Worm (Caenorhabditis elegans) whole organism, late embryonic: ENCODE results near the gene ZK185.4.

ENCODE experiments used
- C08G9.2 ChIP-seq: sonication (generic microtip); optimal IDR thresholded peaks from 2 replicates; lab custom pipeline; 2016; ENCODE audit warnings: mild to moderate bottlenecking, missing genetic modification characterization, moderate library complexity, missing compliant biosample characterization
- K09A11.1 ChIP-seq: sonication (generic microtip); optimal IDR thresholded peaks from 2 replicates; lab custom pipeline; 2017; ENCODE audit warnings: antibody characterized with exemption, mild to moderate bottlenecking, missing genetic modification characterization, missing compliant biosample characterization; ENCODE audit not compliant: insufficient read depth
- T23F11.4 ChIP-seq: fragments of 200-800 bp; sonication (Bioruptor generic); optimal IDR thresholded peaks from 2 replicates; lab custom pipeline; 2018; ENCODE audit warnings: mild to moderate bottlenecking, missing genetic modification characterization, missing compliant biosample characterization
- ahr-1 ChIP-seq: sonication (generic microtip); optimal IDR thresholded peaks from 2 replicates; lab custom pipeline; 2016; ENCODE audit warnings: missing genetic modification characterization, missing compliant biosample characterization
- ama-1 ChIP-seq: fragments of 150-350 bp; optimal IDR thresholded peaks from 2 replicates; lab custom pipeline; 2014
- ceh-18 ChIP-seq: sonication (generic microtip); optimal IDR thresholded peaks from 2 replicates; lab custom pipeline; 2016; ENCODE audit warnings: missing genetic modification characterization, missing compliant biosample characterization
- ceh-19 ChIP-seq: fragments of 200-800 bp; sonication (Bioruptor generic); optimal IDR thresholded peaks from 2 replicates; lab custom pipeline; 2018; ENCODE audit warnings: mild to moderate bottlenecking, missing genetic modification characterization, missing compliant biosample characterization
- ceh-2 ChIP-seq: sonication (generic microtip); optimal IDR thresholded peaks from 2 replicates; lab custom pipeline; 2016; ENCODE audit warnings: missing genotype, missing genetic modification characterization, missing compliant biosample characterization
- ceh-30 ChIP-seq: fragments of 150-350 bp; optimal IDR thresholded peaks from 2 replicates; lab custom pipeline; 2014; ENCODE audit warnings: missing biosample characterization, missing genetic modification characterization
- ceh-31 ChIP-seq: sonication (generic microtip); optimal IDR thresholded peaks from 2 replicates; lab custom pipeline; 2016; ENCODE audit warnings: missing genetic modification characterization, missing compliant biosample characterization
- ceh-6 ChIP-seq: fragments of 200-800 bp; sonication (Bioruptor generic); optimal IDR thresholded peaks from 2 replicates; lab custom pipeline; 2018; ENCODE audit warnings: mild to moderate bottlenecking, missing genetic modification characterization, missing compliant biosample characterization
- ceh-9 ChIP-seq: sonication (generic microtip); optimal IDR thresholded peaks from 2 replicates; lab custom pipeline; 2016; ENCODE audit warnings: mild to moderate bottlenecking, missing genetic modification characterization, inconsistent platforms, missing compliant biosample characterization
- che-1 ChIP-seq: sonication (generic microtip); optimal IDR thresholded peaks from 2 replicates; lab custom pipeline; 2016; ENCODE audit warnings: mild to moderate bottlenecking, missing genetic modification characterization, missing compliant biosample characterization
- elt-4 ChIP-seq: sonication (generic microtip); optimal IDR thresholded peaks from 2 replicates; lab custom pipeline; 2016; ENCODE audit warnings: missing genetic modification characterization, missing compliant biosample characterization
- ets-4 ChIP-seq: sonication (generic microtip); optimal IDR thresholded peaks from 2 replicates; lab custom pipeline; 2016; ENCODE audit warnings: missing genetic modification characterization, missing compliant biosample characterization
- fax-1 ChIP-seq: sonication (generic microtip); optimal IDR thresholded peaks from 2 replicates; lab custom pipeline; 2016; ENCODE audit warnings: missing genotype, missing genetic modification characterization, missing compliant biosample characterization
- fkh-10 ChIP-seq: fragments of 150-350 bp; optimal IDR thresholded peaks from 2 replicates; lab custom pipeline; 2014; ENCODE audit warnings: missing biosample characterization, missing genetic modification reagents, missing genetic modification characterization
- gmeb-2 ChIP-seq: sonication (generic microtip); optimal IDR thresholded peaks from 2 replicates; lab custom pipeline; 2016; ENCODE audit warnings: missing genetic modification characterization, inconsistent platforms, missing compliant biosample characterization
- hlh-15 ChIP-seq: sonication (generic microtip); optimal IDR thresholded peaks from 2 replicates; lab custom pipeline; 2016; ENCODE audit warnings: missing genetic modification characterization, missing compliant biosample characterization
- hlh-6 ChIP-seq: sonication (generic microtip); optimal IDR thresholded peaks from 2 replicates; lab custom pipeline; 2016; ENCODE audit warnings: missing genotype, missing genetic modification characterization, missing compliant biosample characterization
- lim-6 ChIP-seq: sonication (generic microtip); optimal IDR thresholded peaks from 2 replicates; lab custom pipeline; 2016; ENCODE audit warnings: missing genetic modification characterization, missing compliant biosample characterization
- lin-11 ChIP-seq: fragments of 200-800 bp; sonication (Bioruptor generic); optimal IDR thresholded peaks from 2 replicates; lab custom pipeline; 2018; ENCODE audit warnings: mild to moderate bottlenecking, missing genetic modification characterization, missing compliant biosample characterization
- madf-2 ChIP-seq: sonication (generic microtip); optimal IDR thresholded peaks from 2 replicates; lab custom pipeline; 2017; ENCODE audit warnings: missing genetic modification characterization, missing compliant biosample characterization
- mec-3 ChIP-seq: sonication (generic microtip); optimal IDR thresholded peaks from 2 replicates; lab custom pipeline; 2016; ENCODE audit warnings: borderline replicate concordance, missing genetic modification characterization, missing compliant biosample characterization
- nhr-11 ChIP-seq: fragments of 150-350 bp; optimal IDR thresholded peaks from 2 replicates; lab custom pipeline; 2014; ENCODE audit warnings: missing biosample characterization, missing genetic modification characterization
- nhr-232 ChIP-seq: sonication (generic microtip); optimal IDR thresholded peaks from 2 replicates; lab custom pipeline; 2016; ENCODE audit warnings: missing genetic modification characterization, missing compliant biosample characterization
- pax-1 ChIP-seq: fragments of 150-350 bp; optimal IDR thresholded peaks from 2 replicates; lab custom pipeline; 2014; ENCODE audit warnings: missing biosample characterization, missing genetic modification characterization
- pha-4 ChIP-seq: fragments of 150-350 bp; optimal IDR thresholded peaks from 2 replicates; lab custom pipeline; 2018; ENCODE audit warnings: missing biosample characterization, missing genetic modification reagents, missing genetic modification characterization
- pros-1 ChIP-seq: fragments of 150-350 bp; optimal IDR thresholded peaks from 2 replicates; lab custom pipeline; 2014; ENCODE audit warnings: missing biosample characterization, missing genetic modification reagents, missing genetic modification characterization
- rnt-1 ChIP-seq: sonication (generic microtip); optimal IDR thresholded peaks from 2 replicates; lab custom pipeline; 2016; ENCODE audit warnings: missing genetic modification characterization, missing compliant biosample characterization
- sox-2 ChIP-seq: fragments of 200-800 bp; sonication (Bioruptor generic); IDR thresholded peaks from 2 replicates; pipeline ENCODE4 v1.3.6; 2022; ENCODE audit warnings: missing genetic modification reagents, missing genetic modification characterization, missing compliant biosample characterization
- sox-4 ChIP-seq: sonication (generic microtip); optimal IDR thresholded peaks from 2 replicates; lab custom pipeline; 2017; ENCODE audit warnings: mild to moderate bottlenecking, missing genetic modification characterization, inconsistent platforms, missing compliant biosample characterization
- tbx-2 ChIP-seq: sonication (generic microtip); optimal IDR thresholded peaks from 2 replicates; lab custom pipeline; 2016; ENCODE audit warnings: missing genetic modification characterization, missing compliant biosample characterization
- ttx-3 ChIP-seq: sonication (generic microtip); optimal IDR thresholded peaks from 2 replicates; lab custom pipeline; 2016; ENCODE audit warnings: missing genetic modification reagents, missing genetic modification characterization, missing compliant biosample characterization
- unc-3 ChIP-seq, 2 experiments: fragments of 200-800 bp in 1 of 2; sonication (Bioruptor generic) in 1 of 2; sonication (generic microtip) in 1 of 2; conservative IDR thresholded peaks in 1 of 2; optimal IDR thresholded peaks in 1 of 2; 2 replicates each; pipeline versions ENCODE4 v1.3.6 to Lab custom; 2016 to 2022; ENCODE audit warnings: missing compliant biosample characterization in 2 of 2, missing genetic modification characterization in 2 of 2, missing genetic modification reagents in 1 of 2
- unc-86 ChIP-seq: sonication (generic microtip); optimal IDR thresholded peaks from 2 replicates; lab custom pipeline; 2016; ENCODE audit warnings: missing genetic modification characterization, missing compliant biosample characterization
- zip-5 ChIP-seq: sonication (generic microtip); optimal IDR thresholded peaks from 2 replicates; lab custom pipeline; 2016; ENCODE audit warnings: missing genetic modification characterization, missing compliant biosample characterization
- ztf-16 ChIP-seq: sonication (generic microtip); optimal IDR thresholded peaks from 2 replicates; lab custom pipeline; 2017; ENCODE audit warnings: missing genetic modification characterization, missing compliant biosample characterization

The ZK185.4 gene

DNA sequence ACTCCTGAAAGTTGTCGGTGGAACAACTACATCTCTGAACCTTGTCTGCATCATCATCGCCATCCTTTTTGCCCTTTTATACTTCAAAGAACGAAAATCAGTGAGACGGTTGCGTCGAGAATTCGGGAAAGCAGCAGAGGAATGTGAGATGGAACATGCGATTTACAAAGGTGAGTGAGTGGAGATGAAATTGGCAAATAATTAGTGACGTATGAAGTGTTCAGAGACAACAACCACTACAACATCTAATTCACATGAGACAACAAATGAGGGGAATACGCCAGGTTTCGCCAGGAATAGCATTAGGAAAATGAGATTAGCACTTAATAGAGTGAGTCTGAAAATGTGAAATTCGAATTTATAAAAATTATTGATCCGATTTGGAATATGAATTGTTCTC is 31.6 kb upstream of the ZK185.4 start:
- TF ChIP-seq ceh-18 (tag; lab: Kevin White, UChicago), result no peak
- TF ChIP-seq gmeb-2 (tag; lab: Kevin White, UChicago), result no peak
- TF ChIP-seq ceh-2 (tag; lab: Kevin White, UChicago), result no peak
- TF ChIP-seq elt-4, result no peak
- no peak for TF ChIP-seq T23F11.4 (GFP tag; lab: Kevin White, UChicago)
- TF ChIP-seq fkh-10 (GFP tag; lab: Kevin White, UChicago), result no peak
- TF ChIP-seq, all 69 proteins: peak for 0

ce11 chrIV:4562599-4563116 is 29.7 kb upstream of the ZK185.4 start, which contains the start of gene igeg-1:
Gene igeg-1, plus strand, starts transcription at chrIV:4562649.
- no peak for TF ChIP-seq madf-2 (tag; lab: Kevin White, UChicago)
- TF ChIP-seq ttx-3 (tag; lab: Kevin White, UChicago), result no peak
- no peak for TF ChIP-seq ceh-19
- TF ChIP-seq ama-1 (lab: Kevin White, UChicago), result no peak
- no peak for TF ChIP-seq unc-86 (tag; lab: Kevin White, UChicago)
- no peak for TF ChIP-seq fax-1
- no peak for TF ChIP-seq rnt-1
- no peak for TF ChIP-seq sox-4 (tag; lab: Kevin White, UChicago)
- no peak for TF ChIP-seq ztf-16 (tag; lab: Kevin White, UChicago)

ce11 chrIV:4559160-4559559 is 26.2 kb upstream of the ZK185.4 start:
- TF ChIP-seq lin-11 (tag; lab: Kevin White, UChicago) (no peak), ceh-6 (GFP tag; lab: Kevin White, UChicago) (no peak), pha-4 (tag; lab: Kevin White, UChicago) (no peak), rnt-1 (no peak), lim-6 (tag; lab: Kevin White, UChicago) (no peak), tbx-2 (no peak), nhr-11 (tag; lab: Kevin White, UChicago) (no peak), C08G9.2 (tag; lab: Kevin White, UChicago) (no peak), ceh-31 (tag; lab: Kevin White, UChicago) (no peak), K09A11.1 (tag; lab: Kevin White, UChicago) (no peak), ceh-2 (tag; lab: Kevin White, UChicago) (no peak), zip-5 (tag; lab: Kevin White, UChicago) (no peak), ceh-18 (tag; lab: Kevin White, UChicago) (no peak), hlh-6 (tag; lab: Kevin White, UChicago) (no peak), gmeb-2 (tag; lab: Kevin White, UChicago) (no peak)

DNA sequence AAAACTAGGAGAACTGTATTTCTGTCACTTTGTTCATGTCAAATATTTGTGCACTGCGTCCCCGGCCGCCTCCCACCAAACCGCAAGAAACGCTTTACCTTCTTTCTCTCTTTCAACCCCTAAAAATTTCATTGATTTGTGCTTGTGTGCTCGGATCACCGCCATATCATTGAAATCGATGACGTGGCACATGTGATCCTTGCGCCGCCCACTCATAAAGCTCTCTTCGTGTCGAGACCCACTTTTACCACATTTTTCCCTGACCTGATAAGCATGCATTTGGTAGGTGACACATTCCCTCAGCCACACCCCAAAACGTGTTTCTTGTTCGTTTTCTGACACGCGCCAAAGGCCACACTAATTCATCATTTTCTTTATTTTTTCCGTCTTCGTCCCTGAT is 24.8 kb upstream of the ZK185.4 start:
- TF ChIP-seq ceh-30 (tag; lab: Kevin White, UChicago), result no peak
- TF ChIP-seq hlh-15 (tag; lab: Kevin White, UChicago), result no peak
- TF ChIP-seq madf-2 (tag; lab: Kevin White, UChicago), result no peak
- TF ChIP-seq K09A11.1 (tag; lab: Kevin White, UChicago), result no peak
- no peak for TF ChIP-seq ets-4
- TF ChIP-seq ceh-9 (tag; lab: Kevin White, UChicago), result no peak
- no peak for TF ChIP-seq che-1
- TF ChIP-seq ceh-2 (tag; lab: Kevin White, UChicago), result no peak
- no peak for TF ChIP-seq sox-2 (GFP tag; lab: Robert Waterston, UW)
- no peak for TF ChIP-seq unc-3 (GFP tag; conservative IDR thresholded peaks at IDR 0.05; lab: Robert Waterston, UW)
- no peak for TF ChIP-seq unc-3 (tag; optimal IDR thresholded peaks at IDR 0.05; lab: Kevin White, UChicago)
- no peak for TF ChIP-seq elt-4
- no peak for TF ChIP-seq ceh-31 (tag; lab: Kevin White, UChicago)
- no peak for TF ChIP-seq pax-1
- no peak for TF ChIP-seq lim-6 (tag; lab: Kevin White, UChicago)
- no peak for TF ChIP-seq nhr-232
- no peak for TF ChIP-seq ahr-1
- no peak for TF ChIP-seq pros-1
- no peak for TF ChIP-seq mec-3 (tag; lab: Kevin White, UChicago)
